Worm (Caenorhabditis elegans) whole organism, early embryonic: ENCODE results near the gene tag-151.

ENCODE experiments used
- B0310.2 ChIP-seq: sonication (generic microtip); optimal IDR thresholded peaks from 2 replicates; lab custom pipeline; 2016; ENCODE audit warnings: mild to moderate bottlenecking, missing genetic modification characterization, missing compliant biosample characterization
- F13C5.2 ChIP-seq: sonication (generic microtip); optimal IDR thresholded peaks from 2 replicates; lab custom pipeline; 2017; ENCODE audit warnings: mild to moderate bottlenecking, missing genetic modification characterization, inconsistent platforms, missing compliant biosample characterization
- aly-1 ChIP-seq: sonication (generic microtip); optimal IDR thresholded peaks from 2 replicates; lab custom pipeline; 2016; ENCODE audit warnings: missing genetic modification characterization, missing compliant biosample characterization
- ama-1 ChIP-seq: fragments of 150-350 bp; optimal IDR thresholded peaks from 2 replicates; lab custom pipeline; 2014
- ceh-13 ChIP-seq: fragments of 200-800 bp; sonication (Bioruptor generic); optimal IDR thresholded peaks from 2 replicates; lab custom pipeline; 2018; ENCODE audit warnings: mild to moderate bottlenecking, missing genetic modification characterization, missing compliant biosample characterization
- ceh-36 ChIP-seq: sonication (generic microtip); optimal IDR thresholded peaks from 2 replicates; lab custom pipeline; 2016; ENCODE audit warnings: missing genetic modification characterization, inconsistent platforms, missing compliant biosample characterization
- ets-7 ChIP-seq: sonication (generic microtip); optimal IDR thresholded peaks from 2 replicates; lab custom pipeline; 2016; ENCODE audit warnings: missing genotype, missing genetic modification characterization, missing compliant biosample characterization
- flt-1 ChIP-seq: fragments of 200-800 bp; sonication (Bioruptor generic); IDR thresholded peaks from 2 replicates; pipeline ENCODE4 v1.3.6; 2022; ENCODE audit warnings: missing genetic modification characterization, missing compliant biosample characterization
- hmbx-1 ChIP-seq: sonication (generic microtip); optimal IDR thresholded peaks from 2 replicates; lab custom pipeline; 2016; ENCODE audit warnings: mild to moderate bottlenecking, missing genetic modification characterization, missing compliant biosample characterization
- hmg-4 ChIP-seq: fragments of 200-800 bp; sonication (Bioruptor generic); optimal IDR thresholded peaks from 2 replicates; lab custom pipeline; 2018; ENCODE audit warnings: mild to moderate bottlenecking, missing genetic modification characterization, missing compliant biosample characterization
- hnd-1 ChIP-seq: sonication (generic microtip); optimal IDR thresholded peaks from 2 replicates; lab custom pipeline; 2016; ENCODE audit warnings: missing genetic modification characterization, missing compliant biosample characterization
- pes-1 ChIP-seq: fragments of 200-800 bp; sonication (Bioruptor generic); IDR thresholded peaks from 2 replicates; pipeline ENCODE4 v1.3.6; 2022; ENCODE audit warnings: missing genetic modification reagents, missing genetic modification characterization, missing compliant biosample characterization
- scrt-1 ChIP-seq: fragments of 200-800 bp; sonication (Bioruptor generic); IDR thresholded peaks from 2 replicates; pipeline ENCODE4 v1.3.6; 2022; ENCODE audit warnings: missing genetic modification characterization, missing compliant biosample characterization
- sea-1 ChIP-seq: fragments of 200-800 bp; sonication (Bioruptor generic); conservative IDR thresholded peaks from 2 replicates; pipeline ENCODE4 v1.3.6; 2022; ENCODE audit warnings: missing genetic modification characterization, missing compliant biosample characterization
- tbx-11 ChIP-seq: fragments of 200-800 bp; sonication (Bioruptor generic); IDR thresholded peaks from 2 replicates; pipeline ENCODE4 v1.3.6; 2022; ENCODE audit warnings: missing genetic modification characterization, missing compliant biosample characterization
- tbx-37 ChIP-seq: fragments of 200-800 bp; sonication (Bioruptor generic); conservative IDR thresholded peaks from 2 replicates; pipeline ENCODE4 v1.3.6; 2022; ENCODE audit warnings: missing genetic modification reagents, missing genetic modification characterization, missing compliant biosample characterization
- tra-4 ChIP-seq: sonication (generic microtip); optimal IDR thresholded peaks from 2 replicates; lab custom pipeline; 2017; ENCODE audit warnings: missing genetic modification characterization, missing compliant biosample characterization

The tag-151 gene

ce11 chrII:4745281-4745680 is 35.2 kb downstream of the tag-151 start:
- TF ChIP-seq ceh-36 (tag; lab: Kevin White, UChicago): no peak
- TF ChIP-seq B0310.2: no peak
- TF ChIP-seq scrt-1 (GFP tag; lab: Robert Waterston, UW): no peak
- no peak for TF ChIP-seq sea-1
- TF ChIP-seq tbx-37: no peak
- no peak for TF ChIP-seq tra-4 (tag; lab: Kevin White, UChicago)
- TF ChIP-seq hnd-1 (tag; lab: Kevin White, UChicago): no peak
- no peak for TF ChIP-seq ets-7
- no peak for TF ChIP-seq flt-1
- TF ChIP-seq ama-1 (lab: Kevin White, UChicago): no peak
- no peak for TF ChIP-seq hmbx-1 (tag; lab: Kevin White, UChicago)

ce11 chrII:4747063-4747462 is 37.0 kb downstream of the tag-151 start:
- TF ChIP-seq scrt-1 (GFP tag; lab: Robert Waterston, UW): no peak
- no peak for TF ChIP-seq ceh-13 (GFP tag; lab: Kevin White, UChicago)
- TF ChIP-seq tbx-11 (GFP tag; lab: Robert Waterston, UW): no peak
- TF ChIP-seq ets-7: no peak

ce11 chrII:4747697-4748096 is 37.6 kb downstream of the tag-151 start:
- TF ChIP-seq hmg-4 (GFP tag; lab: Kevin White, UChicago): no peak
- no peak for TF ChIP-seq tbx-37
- no peak for TF ChIP-seq aly-1 (tag; lab: Kevin White, UChicago)
- TF ChIP-seq ets-7: no peak
- no peak for TF ChIP-seq F13C5.2 (tag; lab: Kevin White, UChicago)
- TF ChIP-seq sea-1: no peak
- no peak for TF ChIP-seq hmbx-1 (tag; lab: Kevin White, UChicago)
- no peak for TF ChIP-seq tra-4 (tag; lab: Kevin White, UChicago)

- no peak for TF ChIP-seq sea-1
- TF ChIP-seq F13C5.2 (tag; lab: Kevin White, UChicago): no peak
- TF ChIP-seq hmbx-1 (tag; lab: Kevin White, UChicago): no peak
- TF ChIP-seq tbx-37: no peak
- no peak for TF ChIP-seq scrt-1 (GFP tag; lab: Robert Waterston, UW)
- TF ChIP-seq ama-1 (lab: Kevin White, UChicago): no peak
- TF ChIP-seq B0310.2: no peak
- no peak for TF ChIP-seq tra-4 (tag; lab: Kevin White, UChicago)
- TF ChIP-seq ceh-13 (GFP tag; lab: Kevin White, UChicago): no peak
- TF ChIP-seq ets-7: no peak
- no peak for TF ChIP-seq pes-1
- TF ChIP-seq ceh-36 (tag; lab: Kevin White, UChicago): no peak
- no peak for TF ChIP-seq aly-1 (tag; lab: Kevin White, UChicago)
- no peak for TF ChIP-seq hnd-1 (tag; lab: Kevin White, UChicago)
- no peak for TF ChIP-seq hmg-4 (GFP tag; lab: Kevin White, UChicago)
- no peak for TF ChIP-seq flt-1
- no peak for TF ChIP-seq tbx-11 (GFP tag; lab: Robert Waterston, UW)
These were observed 38.3 kb downstream of the tag-151 start for ce11 chrII:4748374-4748773.

- no peak for TF ChIP-seq ceh-13 (GFP tag; lab: Kevin White, UChicago)
These were observed 39.5 kb downstream of the tag-151 start, which contains the start of gene F41C3.2 for ce11 chrII:4749581-4749980. F41C3.2 (plus strand) TSS chrII:4749968.

- TF ChIP-seq ama-1 (lab: Kevin White, UChicago): no peak
- TF ChIP-seq tra-4 (tag; lab: Kevin White, UChicago): no peak
These were observed 42.2 kb downstream of the tag-151 start, which contains the start of gene F41C3.1 for ce11 chrII:4752257-4752728. F41C3.1 (plus strand) TSS chrII:4752307.

- TF ChIP-seq tra-4 (tag; lab: Kevin White, UChicago) (no peak), tbx-11 (GFP tag; lab: Robert Waterston, UW) (no peak), B0310.2 (no peak), sea-1 (no peak), aly-1 (tag; lab: Kevin White, UChicago) (no peak), scrt-1 (GFP tag; lab: Robert Waterston, UW) (no peak), hmg-4 (GFP tag; lab: Kevin White, UChicago) (no peak), pes-1 (no peak), hmbx-1 (tag; lab: Kevin White, UChicago) (no peak), flt-1 (no peak), ceh-36 (tag; lab: Kevin White, UChicago) (no peak), ceh-13 (GFP tag; lab: Kevin White, UChicago) (no peak), ama-1 (lab: Kevin White, UChicago) (no peak), F13C5.2 (tag; lab: Kevin White, UChicago) (no peak), tbx-37 (no peak)
These were observed 43.1 kb downstream of the tag-151 start, which contains the start of gene C27D9.1 for ce11 chrII:4753133-4753532. C27D9.1 (plus strand) TSS chrII:4753413.

- no peak for TF ChIP-seq ets-7
- no peak for TF ChIP-seq tbx-37
- TF ChIP-seq tbx-11 (GFP tag; lab: Robert Waterston, UW): no peak
- no peak for TF ChIP-seq scrt-1 (GFP tag; lab: Robert Waterston, UW)
- TF ChIP-seq tra-4 (tag; lab: Kevin White, UChicago): no peak
- no peak for TF ChIP-seq B0310.2
- no peak for TF ChIP-seq ceh-36 (tag; lab: Kevin White, UChicago)
- no peak for TF ChIP-seq hnd-1 (tag; lab: Kevin White, UChicago)
These were observed 45.6 kb downstream of the tag-151 start for ce11 chrII:4755654-4756053.

ce11 chrII:4756751-4757150 is 46.7 kb downstream of the tag-151 start, which contains the start of gene C27D9.2:
C27D9.2 (minus strand) TSS chrII:4756851.
- TF ChIP-seq tbx-37 (no peak), ets-7 (no peak), ceh-36 (tag; lab: Kevin White, UChicago) (no peak), ama-1 (lab: Kevin White, UChicago) (no peak), hmbx-1 (tag; lab: Kevin White, UChicago) (no peak), tbx-11 (GFP tag; lab: Robert Waterston, UW) (no peak), flt-1 (no peak), pes-1 (no peak), F13C5.2 (tag; lab: Kevin White, UChicago) (no peak), hmg-4 (GFP tag; lab: Kevin White, UChicago) (no peak), scrt-1 (GFP tag; lab: Robert Waterston, UW) (no peak), B0310.2 (no peak), tra-4 (tag; lab: Kevin White, UChicago) (no peak)
